Fruit fly (Drosophila melanogaster) Kc167 (cell line): Measurements from ENCODE around the gene Naxe.

Source experiments
- Sin3A ChIP-seq: fragments of >200 bp; optimal IDR thresholded peaks from 2 replicates; lab custom pipeline; 2018; ENCODE audit warnings: missing external identifiers
- h ChIP-seq: fragments of >200 bp; optimal IDR thresholded peaks from 3 replicates; lab custom pipeline; 2018; ENCODE audit warnings: missing external identifiers
- insv ChIP-seq: fragments of >200 bp; optimal IDR thresholded peaks from 3 replicates; lab custom pipeline; 2018; ENCODE audit warnings: missing external identifiers
- ttk ChIP-seq: sonication (Bioruptor generic); optimal IDR thresholded peaks from 2 replicates; lab custom pipeline; 2017; ENCODE audit warnings: missing external identifiers

DNA sequence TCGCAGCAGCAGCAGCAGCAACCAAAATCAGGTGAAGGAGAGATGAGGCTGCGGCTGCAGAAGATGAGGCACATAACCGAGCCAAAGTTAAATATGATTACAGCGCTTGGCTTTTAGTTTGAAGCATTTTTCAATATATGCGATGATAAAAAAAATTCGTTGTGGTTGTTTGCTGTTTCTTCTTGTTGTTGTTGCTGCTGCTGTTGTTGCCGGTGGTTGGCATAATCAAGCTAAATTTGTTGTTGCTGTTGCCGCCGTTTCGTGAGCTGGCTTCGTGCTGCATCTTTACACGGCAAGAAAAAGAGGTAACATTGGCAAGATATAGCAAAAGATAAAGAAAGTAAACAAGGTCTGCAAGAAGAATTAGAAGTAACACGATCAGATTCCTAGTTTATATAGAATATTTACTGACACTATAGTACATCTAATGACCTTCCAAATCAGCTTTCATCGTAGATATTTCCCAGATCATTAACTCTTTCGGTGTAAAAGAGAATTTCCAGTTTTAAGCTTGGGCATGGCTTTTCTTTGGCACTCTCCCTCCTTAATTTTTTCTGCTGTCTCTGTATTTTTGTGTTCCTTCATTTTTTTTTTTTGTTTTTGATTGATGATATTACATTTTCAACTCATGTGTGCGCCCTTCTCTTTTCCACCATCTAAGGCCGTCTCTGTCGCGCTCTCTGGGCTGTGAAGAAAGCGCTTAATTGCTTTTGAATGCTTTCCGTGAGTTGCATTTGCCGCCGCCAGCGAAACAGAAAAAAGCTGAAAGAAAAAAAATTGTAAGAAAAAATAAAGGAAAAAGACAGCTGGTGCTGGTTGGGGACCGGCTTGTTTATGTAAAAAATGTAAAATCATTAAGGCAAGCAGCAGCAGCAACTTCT is 28.2 kb upstream of the Naxe start:
- no peak for TF ChIP-seq Sin3A
- no peak for TF ChIP-seq ttk (lab: Kevin White, UChicago)
- TF ChIP-seq insv, result no peak
- TF ChIP-seq h (lab: Kevin White, UChicago), result no peak
